Fruit fly (Drosophila melanogaster) whole organism, embryonic: ENCODE data around the gene Arpc3A.

Experiments used
- BEAF-32 ChIP-seq: fragments of 200-800 bp; sonication (Bioruptor generic); optimal IDR thresholded peaks from 3 replicates; lab custom pipeline; 2017; ENCODE audit warnings: missing biosample characterization, missing genetic modification characterization, mild to moderate bottlenecking, moderate library complexity, missing genetic modification reagents
- CG10979 ChIP-seq: fragments of 200-800 bp; sonication (Bioruptor generic); optimal IDR thresholded peaks from 2 replicates; lab custom pipeline; 2018; ENCODE audit warnings: missing biosample characterization, mild to moderate bottlenecking, missing genetic modification characterization, moderate library complexity
- CG12391 ChIP-seq: fragments of 200-800 bp; sonication (Bioruptor generic); optimal IDR thresholded peaks from 3 replicates; lab custom pipeline; 2018; ENCODE audit warnings: missing biosample characterization, mild to moderate bottlenecking, missing genetic modification characterization, moderate library complexity
- CG13287 ChIP-seq: fragments of 200-800 bp; sonication (Bioruptor generic); IDR thresholded peaks from 2 replicates; pipeline ENCODE4 v1.3.6; 2022; ENCODE audit warnings: missing biosample characterization, missing genetic modification characterization; ENCODE audit not compliant: partially characterized antibody
- CG13424 ChIP-seq: fragments of 200-800 bp; sonication (Bioruptor generic); optimal IDR thresholded peaks from 2 replicates; lab custom pipeline; 2019; ENCODE audit warnings: missing biosample characterization, mild to moderate bottlenecking, missing genetic modification characterization, moderate library complexity
- CG14710 ChIP-seq: fragments of 200-800 bp; sonication (Bioruptor generic); optimal IDR thresholded peaks from 3 replicates; lab custom pipeline; 2019; ENCODE audit warnings: missing biosample characterization, mild to moderate bottlenecking, missing genetic modification characterization, moderate library complexity
- CG16813 ChIP-seq: fragments of 200-800 bp; sonication (Bioruptor generic); IDR thresholded peaks from 3 replicates; pipeline ENCODE4 v1.3.6; 2022; ENCODE audit warnings: missing biosample characterization, missing genetic modification characterization; ENCODE audit not compliant: partially characterized antibody
- CG16863 ChIP-seq: fragments of 200-800 bp; sonication (Bioruptor generic); optimal IDR thresholded peaks from 3 replicates; lab custom pipeline; 2016; ENCODE audit warnings: missing biosample characterization, missing genetic modification characterization
- CG17186 ChIP-seq: fragments of 200-800 bp; sonication (Bioruptor generic); optimal IDR thresholded peaks from 3 replicates; lab custom pipeline; 2017; ENCODE audit warnings: missing biosample characterization, missing genetic modification reagents, missing genetic modification characterization
- CG1832 ChIP-seq: fragments of 200-800 bp; sonication (Bioruptor generic); optimal IDR thresholded peaks from 2 replicates; lab custom pipeline; 2017; ENCODE audit warnings: missing biosample characterization, mild to moderate bottlenecking, missing genetic modification characterization, inconsistent platforms
- CG2120 ChIP-seq: fragments of 200-800 bp; sonication (Bioruptor generic); optimal IDR thresholded peaks from 3 replicates; lab custom pipeline; 2016; ENCODE audit warnings: missing biosample characterization, missing genetic modification characterization
- CG34376 ChIP-seq: fragments of 200-800 bp; sonication (Bioruptor generic); optimal IDR thresholded peaks from 2 replicates; lab custom pipeline; 2018; ENCODE audit warnings: missing biosample characterization, mild to moderate bottlenecking, missing genetic modification characterization
- CG34422 ChIP-seq: fragments of 200-800 bp; sonication (Bioruptor generic); IDR thresholded peaks from 3 replicates; pipeline ENCODE4 v1.3.6; 2022; ENCODE audit warnings: missing biosample characterization, missing genetic modification characterization
- CG4617 ChIP-seq: fragments of 200-800 bp; sonication (Bioruptor generic); optimal IDR thresholded peaks from 3 replicates; lab custom pipeline; 2016; ENCODE audit warnings: missing biosample characterization, missing genetic modification characterization, borderline replicate concordance
- CG6254 ChIP-seq: fragments of 200-800 bp; sonication (Bioruptor generic); optimal IDR thresholded peaks from 3 replicates; lab custom pipeline; 2017; ENCODE audit warnings: mild to moderate bottlenecking, missing biosample characterization, missing genetic modification reagents, missing genetic modification characterization
- CG6813 ChIP-seq: fragments of 200-800 bp; sonication (Bioruptor generic); optimal IDR thresholded peaks from 2 replicates; lab custom pipeline; 2017; ENCODE audit warnings: missing biosample characterization, missing genetic modification characterization, mild to moderate bottlenecking, moderate library complexity, missing genetic modification reagents
- CG7357 ChIP-seq: fragments of 200-800 bp; sonication (Bioruptor generic); IDR thresholded peaks from 3 replicates; pipeline ENCODE4 v1.3.6; 2022; ENCODE audit warnings: missing biosample characterization, missing genetic modification characterization
- CG7745 ChIP-seq: fragments of 200-800 bp; sonication (Bioruptor generic); optimal IDR thresholded peaks from 2 replicates; lab custom pipeline; 2018; ENCODE audit warnings: missing biosample characterization, mild to moderate bottlenecking, missing genetic modification characterization, moderate library complexity
- CG9437 ChIP-seq: fragments of 200-800 bp; sonication (Bioruptor generic); optimal IDR thresholded peaks from 2 replicates; lab custom pipeline; 2018; ENCODE audit warnings: missing biosample characterization, mild to moderate bottlenecking, missing genetic modification characterization
- CHES-1-like ChIP-seq: fragments of 200-800 bp; sonication (Bioruptor generic); optimal IDR thresholded peaks from 2 replicates; lab custom pipeline; 2016; ENCODE audit warnings: missing biosample characterization, missing genetic modification characterization
- CTCF ChIP-seq: fragments of 200-800 bp; sonication (Bioruptor generic); optimal IDR thresholded peaks from 2 replicates; lab custom pipeline; 2017; ENCODE audit warnings: missing biosample characterization, mild to moderate bottlenecking, missing genetic modification characterization, moderate library complexity
- Chrac-16 ChIP-seq: fragments of 200-800 bp; sonication (Bioruptor generic); optimal IDR thresholded peaks from 3 replicates; lab custom pipeline; 2016; ENCODE audit warnings: missing biosample characterization, missing genetic modification characterization
- CrebB ChIP-seq: fragments of 200-800 bp; sonication (Bioruptor generic); optimal IDR thresholded peaks from 3 replicates; lab custom pipeline; 2018; ENCODE audit warnings: missing biosample characterization, mild to moderate bottlenecking, missing genetic modification characterization
- Ets65A ChIP-seq: fragments of 200-800 bp; sonication (Bioruptor generic); peaks from one replicate; lab custom pipeline; 2016; ENCODE audit warnings: missing biosample characterization, missing genetic modification characterization
- HmgZ ChIP-seq: fragments of 200-800 bp; sonication (Bioruptor generic); optimal IDR thresholded peaks from 2 replicates; lab custom pipeline; 2018; ENCODE audit warnings: missing biosample characterization, mild to moderate bottlenecking, missing genetic modification characterization
- Hmr ChIP-seq: fragments of 200-800 bp; sonication (Bioruptor generic); optimal IDR thresholded peaks from 3 replicates; lab custom pipeline; 2017; ENCODE audit warnings: mild to moderate bottlenecking, missing biosample characterization, missing genetic modification reagents, missing genetic modification characterization
- Jarid2 ChIP-seq: fragments of 200-800 bp; sonication (Bioruptor generic); optimal IDR thresholded peaks from 3 replicates; lab custom pipeline; 2017; ENCODE audit warnings: mild to moderate bottlenecking, missing biosample characterization, missing genetic modification reagents, missing genetic modification characterization
- Med ChIP-seq: fragments of 200-800 bp; sonication (Bioruptor generic); peaks from one replicate; lab custom pipeline; 2016; ENCODE audit warnings: missing biosample characterization, missing genetic modification characterization, mild to moderate bottlenecking, inconsistent platforms, moderate library complexity
- Stat92E ChIP-seq, 3 experiments: fragments of >200 bp in 2 of 3; fragments of 200-800 bp in 1 of 3; sonication (Bioruptor generic) in 1 of 3; optimal IDR thresholded peaks; 2 replicates each; lab custom pipeline; 2017 to 2019; ENCODE audit warnings: missing biosample characterization in 3 of 3, missing genetic modification characterization in 3 of 3, mild to moderate bottlenecking in 1 of 3, moderate library complexity in 1 of 3
- YL-1 ChIP-seq: fragments of 200-800 bp; sonication (Bioruptor generic); optimal IDR thresholded peaks from 3 replicates; lab custom pipeline; 2017; ENCODE audit warnings: missing biosample characterization, mild to moderate bottlenecking, missing genetic modification characterization
- chif ChIP-seq, 2 experiments: fragments of 200-800 bp; sonication (Bioruptor generic); optimal IDR thresholded peaks; 3 replicates each; lab custom pipeline; 2016; ENCODE audit warnings: missing biosample characterization in 2 of 2, missing genetic modification characterization in 2 of 2
- disco-r ChIP-seq: fragments of 200-800 bp; sonication (Bioruptor generic); optimal IDR thresholded peaks from 2 replicates; lab custom pipeline; 2016; ENCODE audit warnings: missing biosample characterization, missing genetic modification characterization
- dysf ChIP-seq: fragments of 200-800 bp; sonication (Bioruptor generic); IDR thresholded peaks from 3 replicates; pipeline ENCODE4 v1.3.6; 2022; ENCODE audit warnings: missing biosample characterization, missing genetic modification characterization
- ems ChIP-seq: fragments of 200-800 bp; sonication (Bioruptor generic); optimal IDR thresholded peaks from 3 replicates; lab custom pipeline; 2016; ENCODE audit warnings: missing biosample characterization, missing genetic modification characterization
- ftz-f1 ChIP-seq: fragments of 200-800 bp; sonication (Bioruptor generic); optimal IDR thresholded peaks from 2 replicates; lab custom pipeline; 2016; ENCODE audit warnings: missing biosample characterization, missing genetic modification characterization
- gfzf ChIP-seq: fragments of 200-800 bp; sonication (Bioruptor generic); optimal IDR thresholded peaks from 2 replicates; lab custom pipeline; 2016; ENCODE audit warnings: missing biosample characterization, mild to moderate bottlenecking, missing genetic modification characterization, moderate library complexity
- her ChIP-seq: fragments of 200-800 bp; sonication (Bioruptor generic); optimal IDR thresholded peaks from 2 replicates; lab custom pipeline; 2016; ENCODE audit warnings: missing biosample characterization, missing genetic modification characterization
- insv ChIP-seq, 2 experiments: fragments of 200-800 bp; sonication (Bioruptor generic); optimal IDR thresholded peaks; 3 replicates each; lab custom pipeline; 2016 to 2018; ENCODE audit warnings: missing biosample characterization in 2 of 2, missing genetic modification characterization in 2 of 2
- jing ChIP-seq: fragments of 200-800 bp; sonication (Bioruptor generic); optimal IDR thresholded peaks from 2 replicates; lab custom pipeline; 2018; ENCODE audit warnings: missing biosample characterization, mild to moderate bottlenecking, missing genetic modification characterization
- pho ChIP-seq: fragments of 200-800 bp; sonication (Bioruptor generic); optimal IDR thresholded peaks from 2 replicates; lab custom pipeline; 2016; ENCODE audit warnings: missing biosample characterization, missing genetic modification characterization
- pzg ChIP-seq: fragments of 200-800 bp; sonication (Bioruptor generic); optimal IDR thresholded peaks from 3 replicates; lab custom pipeline; 2018; ENCODE audit warnings: missing biosample characterization, mild to moderate bottlenecking, missing genetic modification characterization, moderate library complexity
- row ChIP-seq: fragments of 200-800 bp; sonication (Bioruptor generic); IDR thresholded peaks from 3 replicates; pipeline ENCODE4 v1.3.6; 2022; ENCODE audit warnings: missing biosample characterization, missing genetic modification characterization
- sens ChIP-seq: fragments of 200-800 bp; sonication (Bioruptor generic); peaks from one replicate; lab custom pipeline; 2016; ENCODE audit warnings: missing biosample characterization, missing genetic modification characterization
- sob ChIP-seq: fragments of 200-800 bp; sonication (Bioruptor generic); IDR thresholded peaks from 2 replicates; pipeline ENCODE4 v1.3.6; 2022; ENCODE audit warnings: missing biosample characterization, missing genetic modification characterization
- stwl ChIP-seq: fragments of 200-800 bp; sonication (Bioruptor generic); optimal IDR thresholded peaks from 3 replicates; lab custom pipeline; 2018; ENCODE audit warnings: missing biosample characterization, mild to moderate bottlenecking, missing genetic modification characterization, moderate library complexity
- sug ChIP-seq: fragments of 200-800 bp; optimal IDR thresholded peaks from 2 replicates; lab custom pipeline; 2019; ENCODE audit warnings: missing biosample characterization, mild to moderate bottlenecking, missing genetic modification characterization, moderate library complexity
- trem ChIP-seq: fragments of 200-800 bp; optimal IDR thresholded peaks from 3 replicates; lab custom pipeline; 2019; ENCODE audit warnings: missing biosample characterization, mild to moderate bottlenecking, missing genetic modification characterization, moderate library complexity
- vvl ChIP-seq: fragments of 200-800 bp; sonication (Bioruptor generic); IDR thresholded peaks from 2 replicates; pipeline ENCODE4 v1.3.6; 2022; ENCODE audit warnings: missing biosample characterization, missing genetic modification characterization

Gene Arpc3A

DNA sequence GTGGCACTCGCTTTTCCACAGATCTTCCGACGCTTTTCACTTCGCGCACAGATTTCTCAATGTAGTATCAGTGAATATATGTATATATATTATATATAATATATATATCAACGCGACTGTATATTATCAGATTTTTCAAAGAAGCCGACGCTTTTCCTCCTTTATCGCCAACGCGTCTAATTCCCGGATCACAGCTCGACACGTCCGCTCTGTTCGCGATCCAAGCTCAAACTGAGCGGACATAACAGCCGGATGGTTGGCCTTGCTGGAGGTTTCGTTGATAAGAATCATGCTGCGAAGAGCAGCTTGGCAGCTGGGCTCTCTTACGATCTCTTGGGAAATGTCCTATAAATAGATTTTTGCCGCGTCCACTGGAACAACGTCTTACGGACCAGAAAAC, 18.9 kb downstream of the Arpc3A start, which contains the start of gene cv-d:
cv-d (minus strand) TSS at position 235 of the 400 bp plus-strand sequence.
- TF ChIP-seq CG34376 (GFP tag; lab: Kevin White, UChicago) = peak; percentile 29
- TF ChIP-seq Ets65A (GFP tag; lab: Kevin White, UChicago) = peak; percentile 34
- no peak for TF ChIP-seq CTCF (GFP tag; lab: Kevin White, UChicago)
- peak; percentile 25 for TF ChIP-seq Jarid2
- TF ChIP-seq ftz-f1 (GFP tag; lab: Kevin White, UChicago) = peak; percentile 6

DNA sequence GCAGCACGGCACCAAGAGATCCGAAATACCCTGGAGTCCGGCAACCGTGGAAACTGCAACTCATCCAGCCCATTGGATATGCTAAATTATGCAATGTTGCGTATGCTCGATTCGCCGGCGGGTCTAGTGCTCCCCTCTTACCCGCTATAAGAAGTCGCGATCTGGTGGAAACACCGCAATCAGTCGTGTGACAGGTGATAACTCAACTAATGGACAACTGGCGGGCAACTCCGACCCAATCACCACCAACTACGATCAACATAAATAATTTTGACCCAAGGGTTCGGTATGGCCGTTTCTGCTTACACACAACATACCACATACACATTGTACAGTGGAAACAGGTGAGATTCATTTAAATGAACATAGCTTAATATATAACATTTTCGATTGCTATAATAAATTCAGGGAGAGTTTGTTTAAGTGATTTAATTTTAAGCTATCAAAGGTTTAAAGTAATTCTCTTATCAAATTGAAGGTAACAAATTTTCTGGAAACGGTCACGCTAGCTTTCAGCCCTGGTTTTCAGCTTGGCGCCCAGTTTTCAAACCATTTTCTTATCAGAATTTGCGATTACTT, 22.8 kb downstream of the Arpc3A start, which contains the start of gene Hmt-1:
Hmt-1 (minus strand) TSS at position 282 of the 579 bp plus-strand sequence.
- TF ChIP-seq CG1832 (GFP tag; lab: Kevin White, UChicago) (no peak), stwl (peak; percentile 52), her (no peak), CG6813 (GFP tag; lab: Kevin White, UChicago) (no peak), Chrac-16 (GFP tag; lab: Kevin White, UChicago) (no peak), YL-1 (peak; percentile 53), CG9437 (GFP tag; lab: Kevin White, UChicago) (no peak), Hmr (GFP tag; lab: Kevin White, UChicago) (peak; percentile 8), CG12391 (peak; percentile 64), row (GFP tag; lab: Robert Waterston, UW) (peak; percentile 67), BEAF-32 (GFP tag; lab: Kevin White, UChicago) (peak; percentile 47), CG17186 (GFP tag; lab: Kevin White, UChicago) (peak; percentile 57), CG14710 (peak; percentile 80), trem (tag; lab: Kevin White, UChicago) (peak; percentile 83), sens (GFP tag; lab: Kevin White, UChicago) (peak; percentile 83), jing (GFP tag; lab: Kevin White, UChicago) (no peak), CG10979 (tag; lab: Kevin White, UChicago) (peak; percentile 32), sug (tag; lab: Kevin White, UChicago) (peak; percentile 47), ems (peak; percentile 14), Med (peak; percentile 81), pzg (GFP tag; lab: Kevin White, UChicago) (peak; percentile 86), gfzf (GFP tag; lab: Kevin White, UChicago) (peak; percentile 91), CrebB (no peak), CG2120 (peak; percentile 31), CG13287 (GFP tag; lab: Robert Waterston, UW) (peak; percentile 26), CG6254 (GFP tag; lab: Kevin White, UChicago) (no peak), CG34422 (peak; percentile 69; the same call in 1 of the 3 replicates), Stat92E (GFP tag; optimal IDR thresholded peaks at IDR 0.05; lab: Kevin White, UChicago) (peak in 1 of 3 experiments; percentile 29), CHES-1-like (GFP tag; lab: Kevin White, UChicago) (peak; percentile 3), HmgZ (tag; lab: Kevin White, UChicago) (peak; percentile 42), CG13424 (peak; percentile 5), CG7745 (tag; lab: Kevin White, UChicago) (no peak), chif (GFP tag; optimal IDR thresholded peaks at IDR 0.05; lab: Kevin White, UChicago) (peak in 1 of 2 experiments; percentile 6), sob (GFP tag; lab: Robert Waterston, UW) (0 out of 2 replicates have a peak, but pooled peaks have one; percentile 20), pho (GFP tag; lab: Kevin White, UChicago) (no peak), CG16863 (GFP tag; lab: Kevin White, UChicago) (no peak), disco-r (GFP tag; lab: Kevin White, UChicago) (no peak), vvl (GFP tag; lab: Robert Waterston, UW) (peak; percentile 81), CG4617 (peak; percentile 30), CG7357 (GFP tag; lab: Robert Waterston, UW) (peak; percentile 92), CG16813 (peak; percentile 23; the same call in 1 of the 3 replicates), dysf (no peak), insv (GFP tag; optimal IDR thresholded peaks at IDR 0.05; lab: Kevin White, UChicago) (peak; percentile 95 to 99)
